Fruit fly (Drosophila melanogaster) whole organism, embryonic: ENCODE data around the gene Fnta.

Experiments
- Abd-B ChIP-seq: fragments of 200-800 bp; sonication (Bioruptor generic); optimal IDR thresholded peaks from 2 replicates; lab custom pipeline; 2018; ENCODE audit warnings: missing biosample characterization, mild to moderate bottlenecking, missing genetic modification characterization, moderate library complexity
- Awh ChIP-seq: fragments of 200-800 bp; sonication (Bioruptor generic); IDR thresholded peaks from 2 replicates; pipeline ENCODE4, ENCODE4 v1.3.6; 2022; ENCODE audit warnings: missing biosample characterization, missing genetic modification characterization
- BEAF-32 ChIP-seq: fragments of 200-800 bp; sonication (Bioruptor generic); optimal IDR thresholded peaks from 3 replicates; lab custom pipeline; 2017; ENCODE audit warnings: missing biosample characterization, missing genetic modification characterization, mild to moderate bottlenecking, moderate library complexity, missing genetic modification reagents
- BtbVII ChIP-seq: fragments of 200-800 bp; sonication (Bioruptor generic); optimal IDR thresholded peaks from 3 replicates; lab custom pipeline; 2017; ENCODE audit warnings: missing biosample characterization, mild to moderate bottlenecking, missing genetic modification characterization
- CG10543 ChIP-seq: fragments of 200-800 bp; sonication (Bioruptor generic); optimal IDR thresholded peaks from 3 replicates; lab custom pipeline; 2017; ENCODE audit warnings: missing biosample characterization, mild to moderate bottlenecking, missing genetic modification characterization, moderate library complexity
- CG13894 ChIP-seq: fragments of 200-800 bp; sonication (Bioruptor generic); optimal IDR thresholded peaks from 3 replicates; lab custom pipeline; 2018; ENCODE audit warnings: missing biosample characterization, mild to moderate bottlenecking, missing genetic modification characterization, moderate library complexity
- CG15073 ChIP-seq: fragments of 200-800 bp; sonication (Bioruptor generic); optimal IDR thresholded peaks from 2 replicates; lab custom pipeline; 2016; ENCODE audit warnings: missing biosample characterization, missing genetic modification characterization
- CG18599 ChIP-seq: fragments of 200-800 bp; sonication (Bioruptor generic); optimal IDR thresholded peaks from 3 replicates; lab custom pipeline; 2017; ENCODE audit warnings: missing biosample characterization, missing genetic modification characterization, mild to moderate bottlenecking, moderate library complexity, missing genetic modification reagents
- CG2120 ChIP-seq: fragments of 200-800 bp; sonication (Bioruptor generic); optimal IDR thresholded peaks from 3 replicates; lab custom pipeline; 2016; ENCODE audit warnings: missing biosample characterization, missing genetic modification characterization
- CG2129 ChIP-seq: fragments of 200-800 bp; sonication (Bioruptor generic); IDR thresholded peaks from 2 replicates; pipeline ENCODE4 v1.3.6; 2022; ENCODE audit warnings: missing biosample characterization, missing genetic modification characterization; ENCODE audit not compliant: partially characterized antibody
- CG30431 ChIP-seq: fragments of 200-800 bp; sonication (Bioruptor generic); optimal IDR thresholded peaks from 2 replicates; lab custom pipeline; 2017; ENCODE audit warnings: missing biosample characterization, missing genetic modification characterization
- CG31388 ChIP-seq: fragments of 200-800 bp; sonication (Bioruptor generic); optimal IDR thresholded peaks from 2 replicates; lab custom pipeline; 2016; ENCODE audit warnings: missing biosample characterization, missing genetic modification characterization
- CG33557 ChIP-seq: fragments of 200-800 bp; sonication (Bioruptor generic); optimal IDR thresholded peaks from 2 replicates; lab custom pipeline; 2019; ENCODE audit warnings: missing biosample characterization, mild to moderate bottlenecking, missing genetic modification characterization, moderate library complexity
- CG4730 ChIP-seq: fragments of 200-800 bp; sonication (Bioruptor generic); IDR thresholded peaks from 2 replicates; pipeline ENCODE4 v1.3.6; 2022; ENCODE audit warnings: missing biosample characterization, missing genetic modification characterization
- CG4820 ChIP-seq: fragments of 200-800 bp; sonication (Bioruptor generic); optimal IDR thresholded peaks from 3 replicates; lab custom pipeline; 2016; ENCODE audit warnings: missing biosample characterization, missing genetic modification characterization
- CG6813 ChIP-seq: fragments of 200-800 bp; sonication (Bioruptor generic); optimal IDR thresholded peaks from 2 replicates; lab custom pipeline; 2017; ENCODE audit warnings: missing biosample characterization, missing genetic modification characterization, mild to moderate bottlenecking, moderate library complexity, missing genetic modification reagents
- CG7357 ChIP-seq: fragments of 200-800 bp; sonication (Bioruptor generic); IDR thresholded peaks from 3 replicates; pipeline ENCODE4 v1.3.6; 2022; ENCODE audit warnings: missing biosample characterization, missing genetic modification characterization
- CG8089 ChIP-seq: fragments of 200-800 bp; sonication (Bioruptor generic); optimal IDR thresholded peaks from 3 replicates; lab custom pipeline; 2016; ENCODE audit warnings: missing biosample characterization, missing genetic modification characterization
- CG8944 ChIP-seq: fragments of 200-800 bp; sonication (Bioruptor generic); optimal IDR thresholded peaks from 3 replicates; lab custom pipeline; 2016; ENCODE audit warnings: missing biosample characterization, missing genetic modification characterization
- CG9437 ChIP-seq: fragments of 200-800 bp; sonication (Bioruptor generic); optimal IDR thresholded peaks from 2 replicates; lab custom pipeline; 2018; ENCODE audit warnings: missing biosample characterization, mild to moderate bottlenecking, missing genetic modification characterization
- Camta ChIP-seq: fragments of 200-800 bp; sonication (Bioruptor generic); optimal IDR thresholded peaks from 2 replicates; lab custom pipeline; 2016; ENCODE audit warnings: missing biosample characterization, missing genetic modification characterization
- CrebB ChIP-seq: fragments of 200-800 bp; sonication (Bioruptor generic); optimal IDR thresholded peaks from 3 replicates; lab custom pipeline; 2018; ENCODE audit warnings: missing biosample characterization, mild to moderate bottlenecking, missing genetic modification characterization
- Dad ChIP-seq: fragments of 200-800 bp; sonication (Bioruptor generic); optimal IDR thresholded peaks from 3 replicates; lab custom pipeline; 2016; ENCODE audit warnings: missing biosample characterization, missing genetic modification characterization
- Dek ChIP-seq: fragments of 200-800 bp; sonication (Bioruptor generic); optimal IDR thresholded peaks from 3 replicates; lab custom pipeline; 2019; ENCODE audit warnings: missing biosample characterization, mild to moderate bottlenecking, missing genetic modification characterization, moderate library complexity
- Ets97D ChIP-seq: fragments of 200-800 bp; sonication (Bioruptor generic); optimal IDR thresholded peaks from 3 replicates; lab custom pipeline; 2016; ENCODE audit warnings: missing biosample characterization, missing genetic modification characterization
- H15 ChIP-seq: fragments of 200-800 bp; sonication (Bioruptor generic); IDR thresholded peaks from 3 replicates; pipeline ENCODE4 v1.3.6; 2022; ENCODE audit warnings: missing biosample characterization, missing genetic modification characterization
- HLH4C ChIP-seq: fragments of 200-800 bp; sonication (Bioruptor generic); IDR thresholded peaks from 3 replicates; pipeline ENCODE4 v1.3.6; 2022; ENCODE audit warnings: missing biosample characterization, missing genetic modification characterization; ENCODE audit not compliant: partially characterized antibody
- HmgZ ChIP-seq: fragments of 200-800 bp; sonication (Bioruptor generic); optimal IDR thresholded peaks from 2 replicates; lab custom pipeline; 2018; ENCODE audit warnings: missing biosample characterization, mild to moderate bottlenecking, missing genetic modification characterization
- Hr39 ChIP-seq: fragments of >200 bp; optimal IDR thresholded peaks from 2 replicates; lab custom pipeline; 2017
- Nf-YB ChIP-seq: fragments of 200-800 bp; sonication (Bioruptor generic); optimal IDR thresholded peaks from 3 replicates; lab custom pipeline; 2019; ENCODE audit warnings: missing biosample characterization, mild to moderate bottlenecking, missing genetic modification characterization, moderate library complexity
- Scr ChIP-seq: fragments of 200-800 bp; sonication (Bioruptor generic); IDR thresholded peaks from 2 replicates; pipeline ENCODE4 v1.3.6; 2022; ENCODE audit warnings: missing biosample characterization, missing genetic modification characterization; ENCODE audit not compliant: partially characterized antibody
- Sin3A ChIP-seq: fragments of >200 bp; optimal IDR thresholded peaks from 2 replicates; lab custom pipeline; 2018
- Ssrp ChIP-seq: fragments of 200-800 bp; sonication (Bioruptor generic); optimal IDR thresholded peaks from 2 replicates; lab custom pipeline; 2018; ENCODE audit warnings: missing biosample characterization, mild to moderate bottlenecking, missing genetic modification characterization, moderate library complexity
- Stat92E ChIP-seq, 3 experiments: fragments of >200 bp in 2 of 3; fragments of 200-800 bp in 1 of 3; sonication (Bioruptor generic) in 1 of 3; optimal IDR thresholded peaks; 2 replicates each; lab custom pipeline; 2017 to 2019; ENCODE audit warnings: missing biosample characterization in 3 of 3, missing genetic modification characterization in 3 of 3, mild to moderate bottlenecking in 1 of 3, moderate library complexity in 1 of 3
- Taf1 ChIP-seq: fragments of 200-800 bp; sonication (Bioruptor generic); IDR thresholded peaks from 2 replicates; pipeline ENCODE4 v1.3.6; 2022; ENCODE audit warnings: missing biosample characterization, missing genetic modification characterization
- Trl ChIP-seq, 3 experiments: fragments of >200 bp in 2 of 3; fragments of 200-800 bp in 1 of 3; sonication (Bioruptor generic) in 1 of 3; optimal IDR thresholded peaks; 2 replicates in 1 of 3; 3 replicates in 2 of 3; lab custom pipeline; 2016 to 2017; ENCODE audit warnings: missing biosample characterization in 1 of 3, missing genetic modification characterization in 1 of 3
- ac ChIP-seq: fragments of 200-800 bp; sonication (Bioruptor generic); optimal IDR thresholded peaks from 3 replicates; lab custom pipeline; 2017; ENCODE audit warnings: missing biosample characterization, mild to moderate bottlenecking, missing genetic modification characterization
- btn ChIP-seq: fragments of 200-800 bp; sonication (Bioruptor generic); optimal IDR thresholded peaks from 2 replicates; lab custom pipeline; 2016; ENCODE audit warnings: missing biosample characterization, missing genetic modification characterization
- caup ChIP-seq: fragments of 200-800 bp; sonication (Bioruptor generic); optimal IDR thresholded peaks from 3 replicates; lab custom pipeline; 2017; ENCODE audit warnings: missing biosample characterization, mild to moderate bottlenecking, missing genetic modification characterization, moderate library complexity; ENCODE audit not compliant: severe bottlenecking
- chinmo ChIP-seq: fragments of 200-800 bp; sonication (Bioruptor generic); IDR thresholded peaks from 4 replicates; pipeline ENCODE4 v1.3.6; 2022; ENCODE audit warnings: missing biosample characterization, missing genetic modification characterization; ENCODE audit not compliant: partially characterized antibody
- crol ChIP-seq: fragments of 200-800 bp; sonication (Bioruptor generic); IDR thresholded peaks from 2 replicates; pipeline ENCODE4 v1.3.6; 2022; ENCODE audit warnings: missing biosample characterization, missing genetic modification characterization
- en ChIP-seq: fragments of 200-800 bp; sonication (Bioruptor generic); optimal IDR thresholded peaks from 2 replicates; lab custom pipeline; 2016; ENCODE audit warnings: missing biosample characterization, missing genetic modification characterization
- luna ChIP-seq: fragments of 200-800 bp; sonication (Bioruptor generic); optimal IDR thresholded peaks from 2 replicates; lab custom pipeline; 2016; ENCODE audit warnings: missing biosample characterization, missing genetic modification characterization
- pan ChIP-seq, 4 experiments: fragments of >200 bp in 3 of 4; fragments of 200-800 bp in 1 of 4; sonication (Bioruptor generic) in 1 of 4; optimal IDR thresholded peaks in 3 of 4; IDR thresholded peaks in 1 of 4; 2 replicates each; pipeline versions ENCODE4 v1.3.6 to Lab custom; 2017 to 2022; ENCODE audit warnings: missing biosample characterization in 2 of 4, missing genetic modification characterization in 2 of 4, mixed read lengths in 1 of 4
- ranshi ChIP-seq: fragments of 200-800 bp; sonication (Bioruptor generic); IDR thresholded peaks from 2 replicates; pipeline ENCODE4 v1.3.6; 2022; ENCODE audit warnings: missing biosample characterization, missing genetic modification characterization
- sens ChIP-seq: fragments of 200-800 bp; sonication (Bioruptor generic); peaks from one replicate; lab custom pipeline; 2016; ENCODE audit warnings: missing biosample characterization, missing genetic modification characterization
- slbo ChIP-seq: fragments of 200-800 bp; sonication (Bioruptor generic); IDR thresholded peaks from 2 replicates; pipeline ENCODE4 v1.3.6; 2022; ENCODE audit warnings: missing biosample characterization, missing genetic modification characterization
- stc ChIP-seq: fragments of 200-800 bp; sonication (Bioruptor generic); IDR thresholded peaks from 2 replicates; pipeline ENCODE4 v1.3.6; 2022; ENCODE audit warnings: missing biosample characterization, missing genetic modification characterization
- ttk ChIP-seq: fragments of 200-800 bp; sonication (Bioruptor generic); IDR thresholded peaks from 2 replicates; pipeline ENCODE4 v2.1.2; 2022; ENCODE audit warnings: missing biosample characterization, missing genetic modification characterization
- zf30C ChIP-seq: fragments of 200-800 bp; sonication (Bioruptor generic); optimal IDR thresholded peaks from 3 replicates; lab custom pipeline; 2018; ENCODE audit warnings: missing biosample characterization, mild to moderate bottlenecking, missing genetic modification characterization

The Fnta gene

dm6 chr2L:4861503-4861902, 31.0 kb upstream of the Fnta start (continued):
- TF ChIP-seq Sin3A (lab: Kevin White, UChicago) (no peak), CG10543 (GFP tag; lab: Kevin White, UChicago) (no peak), slbo (peak; percentile 65), CG4730 (0 out of 2 replicates have a peak, but pooled peaks have one; percentile 23), Awh (GFP tag; lab: Robert Waterston, UW) (no peak), sens (no peak), CG8944 (GFP tag; lab: Kevin White, UChicago) (no peak), Nf-YB (GFP tag; lab: Kevin White, UChicago) (no peak), CrebB (tag; lab: Kevin White, UChicago) (no peak), CG9437 (no peak), CG18599 (peak; percentile 78), Stat92E (GFP tag; optimal IDR thresholded peaks at IDR 0.05; lab: Kevin White, UChicago) (no peak), CG30431 (GFP tag; lab: Kevin White, UChicago) (no peak), en (GFP tag; lab: Kevin White, UChicago) (no peak), CG6813 (GFP tag; lab: Kevin White, UChicago) (peak; percentile 8), BtbVII (GFP tag; lab: Kevin White, UChicago) (peak; percentile 15), Scr (GFP tag; lab: Robert Waterston, UW) (no peak), CG4820 (GFP tag; lab: Kevin White, UChicago) (no peak), Trl (optimal IDR thresholded peaks at IDR 0.05; lab: Kevin White, UChicago) (no peak), Trl (GFP tag; optimal IDR thresholded peaks at IDR 0.05; lab: Kevin White, UChicago) (no peak), crol (GFP tag; lab: Robert Waterston, UW) (no peak), caup (no peak), ranshi (GFP tag; lab: Robert Waterston, UW) (peak; percentile 17; the same call in 1 of the 2 replicates), Taf1 (GFP tag; lab: Robert Waterston, UW) (0 out of 2 replicates have a peak, but pooled peaks have one; percentile 15), Camta (GFP tag; lab: Kevin White, UChicago) (peak; percentile 1), Dek (tag; lab: Kevin White, UChicago) (no peak), Dad (no peak), H15 (GFP tag; lab: Robert Waterston, UW) (peak; percentile 67; the same call in 2 of the 3 replicates), ttk (no peak), CG8089 (no peak), luna (GFP tag; lab: Kevin White, UChicago) (no peak), CG2129 (no peak), CG7357 (GFP tag; lab: Robert Waterston, UW) (0 out of 3 replicates have a peak, but pooled peaks have one; percentile 50), CG2120 (GFP tag; lab: Kevin White, UChicago) (peak; percentile 37), CG33557 (GFP tag; lab: Kevin White, UChicago) (no peak), Abd-B (GFP tag; lab: Kevin White, UChicago) (peak; percentile 6), HLH4C (GFP tag; lab: Robert Waterston, UW) (no peak), stc (GFP tag; lab: Robert Waterston, UW) (0 out of 2 replicates have a peak, but pooled peaks have one; percentile 27), ac (no peak), zf30C (no peak), BEAF-32 (GFP tag; lab: Kevin White, UChicago) (no peak), CG15073 (GFP tag; lab: Kevin White, UChicago) (no peak), chinmo (GFP tag; lab: Robert Waterston, UW) (no peak), CG13894 (tag; lab: Kevin White, UChicago) (peak; percentile 37), Ssrp (tag; lab: Kevin White, UChicago) (no peak), btn (GFP tag; lab: Kevin White, UChicago) (no peak), pan (optimal IDR thresholded peaks at IDR 0.05; lab: Kevin White, UChicago) (no peak), pan (GFP tag; optimal IDR thresholded peaks at IDR 0.05 in 1 of 2, IDR thresholded peaks at IDR 0.05 in 1 of 2) (peak in 1 of 2 experiments; percentile 63), Hr39 (no peak), CG31388 (GFP tag; lab: Kevin White, UChicago) (no peak), Ets97D (no peak), HmgZ (tag; lab: Kevin White, UChicago) (no peak)
